Fruit fly (Drosophila melanogaster) whole organism, embryonic: ENCODE data around the gene Sp1.

ENCODE experiments used
- CG4730 ChIP-seq: fragments of 200-800 bp; sonication (Bioruptor generic); IDR thresholded peaks from 2 replicates; pipeline ENCODE4 v1.3.6; 2022; ENCODE audit warnings: missing biosample characterization, missing genetic modification characterization
- NC2β ChIP-seq: fragments of 200-800 bp; sonication (Bioruptor generic); optimal IDR thresholded peaks from 2 replicates; lab custom pipeline; 2016; ENCODE audit warnings: missing biosample characterization, missing genetic modification characterization
- danr ChIP-seq: fragments of 200-800 bp; sonication (Bioruptor generic); IDR thresholded peaks from 2 replicates; pipeline ENCODE4 v1.3.6; 2022; ENCODE audit warnings: missing biosample characterization, missing genetic modification characterization

DNA sequence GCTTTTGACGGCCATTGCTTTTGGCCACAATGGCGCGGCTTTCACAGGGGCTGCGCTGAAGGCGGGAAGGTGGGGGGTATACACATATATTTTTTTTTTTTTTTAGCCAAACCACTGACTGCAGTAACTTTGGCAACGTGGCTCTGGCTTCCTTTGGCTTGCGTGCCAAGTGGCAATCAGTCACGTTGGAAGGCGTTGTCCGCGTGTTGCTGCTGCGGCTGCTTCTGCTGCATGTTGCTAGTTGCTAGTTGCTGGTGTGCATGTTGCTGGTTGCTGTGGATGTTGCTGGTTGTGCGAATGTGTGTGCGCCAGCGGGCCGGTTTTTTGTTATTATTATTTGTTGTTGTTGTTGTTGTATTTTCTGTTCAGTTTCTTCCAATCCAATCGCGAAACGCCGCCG lies 41.6 kb downstream of the Sp1 start:
- TF ChIP-seq danr (GFP tag; lab: Robert Waterston, UW) (no peak), NC2β (GFP tag; lab: Kevin White, UChicago) (no peak), CG4730 (GFP tag; lab: Robert Waterston, UW) (no peak)
